Fruit fly (Drosophila melanogaster) whole organism, wandering third instar larva: ENCODE data around the gene CG9917.

Experiments used
- Abd-B ChIP-seq: fragments of >200 bp; optimal IDR thresholded peaks from 2 replicates; lab custom pipeline; 2017; ENCODE audit warnings: missing biosample characterization, missing genetic modification characterization
- CG9705 ChIP-seq: fragments of 200-800 bp; sonication (Bioruptor generic); optimal IDR thresholded peaks from 2 replicates; lab custom pipeline; 2018; ENCODE audit warnings: missing biosample characterization, mild to moderate bottlenecking, missing genetic modification characterization
- Dfd ChIP-seq: fragments of >200 bp; optimal IDR thresholded peaks from 2 replicates; lab custom pipeline; 2017; ENCODE audit warnings: missing biosample characterization, missing genetic modification characterization
- Hr78 ChIP-seq: fragments of >200 bp; optimal IDR thresholded peaks from 2 replicates; lab custom pipeline; 2017; ENCODE audit warnings: missing biosample characterization, missing genetic modification characterization
- Hr83 ChIP-seq: fragments of 200-300 bp; sonication (Bioruptor generic); optimal IDR thresholded peaks from 2 replicates; lab custom pipeline; 2016; ENCODE audit warnings: missing biosample characterization, mild to moderate bottlenecking, missing genetic modification characterization, moderate library complexity; ENCODE audit not compliant: poor library complexity, severe bottlenecking
- OdsH ChIP-seq: fragments of 200-800 bp; sonication (Bioruptor generic); optimal IDR thresholded peaks from 2 replicates; lab custom pipeline; 2016; ENCODE audit warnings: missing biosample characterization, mild to moderate bottlenecking, missing genetic modification characterization
- Sp1 ChIP-seq: fragments of 200-800 bp; sonication (Bioruptor generic); optimal IDR thresholded peaks from 3 replicates; lab custom pipeline; 2019; ENCODE audit warnings: missing biosample characterization, mild to moderate bottlenecking, missing genetic modification characterization, moderate library complexity
- Vsx2 ChIP-seq: fragments of 200-300, 225-300 bp; sonication (Bioruptor generic); optimal IDR thresholded peaks from 2 replicates; lab custom pipeline; 2018; ENCODE audit warnings: missing biosample characterization, missing genetic modification characterization; ENCODE audit not compliant: partially characterized antibody
- ey ChIP-seq: fragments of 200-800 bp; sonication (Bioruptor generic); optimal IDR thresholded peaks from 2 replicates; lab custom pipeline; 2016; ENCODE audit warnings: missing biosample characterization, missing genetic modification characterization
- h ChIP-seq: fragments of 200-800 bp; sonication (Bioruptor generic); optimal IDR thresholded peaks from 3 replicates; lab custom pipeline; 2016; ENCODE audit warnings: missing biosample characterization, mild to moderate bottlenecking, missing genetic modification characterization
- lola ChIP-seq: fragments of >200 bp; optimal IDR thresholded peaks from 2 replicates; lab custom pipeline; 2017; ENCODE audit warnings: missing biosample characterization, missing genetic modification characterization
- psq ChIP-seq: fragments of 200-800 bp; sonication (Bioruptor generic); optimal IDR thresholded peaks from 3 replicates; lab custom pipeline; 2017; ENCODE audit warnings: missing biosample characterization, mild to moderate bottlenecking, missing genetic modification characterization, moderate library complexity
- sage ChIP-seq: fragments of 200-800 bp; sonication (Bioruptor generic); optimal IDR thresholded peaks from 2 replicates; lab custom pipeline; 2016; ENCODE audit warnings: missing biosample characterization, mild to moderate bottlenecking, missing genetic modification characterization
- usp ChIP-seq: fragments of >200 bp; optimal IDR thresholded peaks from 2 replicates; lab custom pipeline; 2017; ENCODE audit warnings: missing biosample characterization, missing genetic modification characterization

dm6 chrX:16371923-16372322 lies 48.9 kb upstream of the CG9917 start:
- TF ChIP-seq usp (GFP tag; lab: Kevin White, UChicago) (no peak), psq (no peak), Vsx2 (GFP tag; lab: Kevin White, UChicago) (no peak), CG9705 (no peak), Hr83 (GFP tag; lab: Kevin White, UChicago) (no peak), lola (GFP tag; lab: Kevin White, UChicago) (no peak), sage (GFP tag; lab: Kevin White, UChicago) (peak; percentile 19), Sp1 (GFP tag; lab: Kevin White, UChicago) (no peak), h (no peak), ey (GFP tag; lab: Kevin White, UChicago) (no peak), Abd-B (no peak), Hr78 (GFP tag; lab: Kevin White, UChicago) (no peak), OdsH (GFP tag; lab: Kevin White, UChicago) (peak; percentile 23), Dfd (no peak)
